Fruit fly (Drosophila melanogaster) whole organism, adult: ENCODE data around the gene CG10862.

ENCODE experiments used
- CG11617 ChIP-seq: fragments of 200-800 bp; sonication (Bioruptor generic); optimal IDR thresholded peaks from 2 replicates; lab custom pipeline; 2017; ENCODE audit warnings: mild to moderate bottlenecking, missing biosample characterization, missing genetic modification reagents, missing genetic modification characterization
- CG12768 ChIP-seq: fragments of 200-800 bp; sonication (Bioruptor generic); optimal IDR thresholded peaks from 2 replicates; lab custom pipeline; 2017; ENCODE audit warnings: missing biosample characterization, missing genetic modification characterization, mild to moderate bottlenecking, moderate library complexity, missing genetic modification reagents
- CG7045 ChIP-seq: fragments of 200-800 bp; sonication (Bioruptor generic); optimal IDR thresholded peaks from 2 replicates; lab custom pipeline; 2017; ENCODE audit warnings: missing biosample characterization, mild to moderate bottlenecking, missing genetic modification characterization
- Clk ChIP-seq: fragments of 200-800 bp; sonication (Bioruptor generic); optimal IDR thresholded peaks from 2 replicates; lab custom pipeline; 2017; ENCODE audit warnings: missing biosample characterization, missing genetic modification characterization
- Crg-1 ChIP-seq: fragments of 200-800 bp; sonication (Bioruptor generic); optimal IDR thresholded peaks from 2 replicates; lab custom pipeline; 2016; ENCODE audit warnings: missing biosample characterization, missing genetic modification characterization
- Hr96 ChIP-seq: fragments of 200-800 bp; sonication (Bioruptor generic); optimal IDR thresholded peaks from 2 replicates; lab custom pipeline; 2016; ENCODE audit warnings: missing biosample characterization, missing genetic modification characterization
- Mnt ChIP-seq: fragments of 200-800 bp; sonication (Bioruptor generic); optimal IDR thresholded peaks from 2 replicates; lab custom pipeline; 2016; ENCODE audit warnings: missing biosample characterization, mild to moderate bottlenecking, missing genetic modification characterization
- cic ChIP-seq: fragments of 200-800 bp; sonication (Bioruptor generic); optimal IDR thresholded peaks from 2 replicates; lab custom pipeline; 2017; ENCODE audit warnings: missing biosample characterization, mild to moderate bottlenecking, missing genetic modification characterization, moderate library complexity
- cnc ChIP-seq, 2 experiments: fragments of >200 bp; optimal IDR thresholded peaks; 2 replicates each; lab custom pipeline; 2017
- kay ChIP-seq: fragments of 200-800 bp; sonication (Bioruptor generic); peaks from one replicate; lab custom pipeline; 2016; ENCODE audit warnings: missing biosample characterization, missing genetic modification characterization, borderline replicate concordance
- pad ChIP-seq: fragments of 200-800 bp; sonication (Bioruptor generic); optimal IDR thresholded peaks from 3 replicates; lab custom pipeline; 2017; ENCODE audit warnings: missing biosample characterization, missing genetic modification characterization, mild to moderate bottlenecking, moderate library complexity, missing genetic modification reagents
- tj ChIP-seq: fragments of 200-800 bp; sonication (Bioruptor generic); optimal IDR thresholded peaks from 3 replicates; lab custom pipeline; 2017; ENCODE audit warnings: missing biosample characterization, mild to moderate bottlenecking, missing genetic modification characterization, moderate library complexity
- toe ChIP-seq: fragments of 200-800 bp; sonication (Bioruptor generic); optimal IDR thresholded peaks from 2 replicates; lab custom pipeline; 2016; ENCODE audit warnings: missing biosample characterization, missing genetic modification characterization

DNA sequence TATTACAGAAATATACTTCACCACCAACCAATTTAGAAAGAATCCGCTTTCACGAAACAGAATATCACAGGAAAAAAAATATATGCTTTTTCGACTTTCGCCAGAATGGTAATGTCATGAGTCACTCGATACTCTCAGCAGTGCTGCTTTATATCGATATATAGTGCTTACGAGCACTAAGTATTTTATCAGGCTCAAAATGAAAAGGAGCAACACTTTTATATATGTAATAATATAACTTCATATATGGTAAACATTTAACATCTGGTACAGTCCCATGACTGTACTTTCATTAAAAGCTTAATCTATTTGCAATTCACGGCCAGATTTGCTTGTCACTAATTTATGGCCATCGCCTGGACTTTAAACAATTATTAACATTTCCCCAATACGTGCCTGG is at the start of gene CG10862:
- TF ChIP-seq tj (GFP tag; lab: Kevin White, UChicago) (no peak), cnc (optimal IDR thresholded peaks at IDR 0.05; lab: Kevin White, UChicago) (no peak), CG11617 (no peak), pad (GFP tag; lab: Kevin White, UChicago) (no peak), toe (GFP tag; lab: Kevin White, UChicago) (no peak), Crg-1 (GFP tag; lab: Kevin White, UChicago) (no peak), Mnt (GFP tag; lab: Kevin White, UChicago) (no peak), CG7045 (GFP tag; lab: Kevin White, UChicago) (no peak), CG12768 (GFP tag; lab: Kevin White, UChicago) (no peak), Clk (no peak), kay (GFP tag; lab: Kevin White, UChicago) (no peak), cic (no peak), Hr96 (GFP tag; lab: Kevin White, UChicago) (no peak)
